Worm (Caenorhabditis elegans) whole organism, L3 larva: ENCODE measurements around the gene ifa-1.

ENCODE experiments used
- R02D3.7 ChIP-seq: fragments of 150-350 bp; optimal IDR thresholded peaks from 2 replicates; lab custom pipeline; 2014; ENCODE audit warnings: missing biosample characterization, missing genetic modification characterization
- ama-1 ChIP-seq: fragments of 150-350 bp; optimal IDR thresholded peaks from 2 replicates; lab custom pipeline; 2018
- ceh-28 ChIP-seq: fragments of 150-350 bp; optimal IDR thresholded peaks from 2 replicates; lab custom pipeline; 2014; ENCODE audit warnings: missing biosample characterization, missing genetic modification reagents, missing genetic modification characterization
- ceh-9 ChIP-seq: sonication (generic microtip); optimal IDR thresholded peaks from 2 replicates; lab custom pipeline; 2018; ENCODE audit warnings: missing biosample characterization, missing genetic modification characterization
- egl-5 ChIP-seq: fragments of 150-350 bp; optimal IDR thresholded peaks from 2 replicates; lab custom pipeline; 2017; ENCODE audit warnings: missing biosample characterization, missing genetic modification reagents, missing genetic modification characterization, inconsistent platforms
- elt-1 ChIP-seq: fragments of 150-350 bp; optimal IDR thresholded peaks from 2 replicates; lab custom pipeline; 2014; ENCODE audit warnings: missing biosample characterization, missing genetic modification characterization
- elt-2 ChIP-seq: sonication (generic microtip); optimal IDR thresholded peaks from 2 replicates; lab custom pipeline; 2016; ENCODE audit warnings: missing genetic modification reagents, mild to moderate bottlenecking, missing genetic modification characterization, missing compliant biosample characterization
- elt-3 ChIP-seq, 3 experiments: fragments of 150-350 bp in 1 of 3; sonication (generic microtip) in 2 of 3; optimal IDR thresholded peaks; 2 replicates in 2 of 3; 4 replicates in 1 of 3; lab custom pipeline; 2014 to 2017; ENCODE audit warnings: missing biosample characterization in 3 of 3, missing genetic modification characterization in 3 of 3
- fkh-10 ChIP-seq: sonication (generic microtip); optimal IDR thresholded peaks from 2 replicates; lab custom pipeline; 2017; ENCODE audit warnings: missing biosample characterization, missing genetic modification reagents, missing genetic modification characterization
- hmg-11 ChIP-seq: sonication (generic microtip); optimal IDR thresholded peaks from 2 replicates; lab custom pipeline; 2016; ENCODE audit warnings: missing genetic modification characterization, missing compliant biosample characterization
- jun-1 ChIP-seq: fragments of 150-350 bp; optimal IDR thresholded peaks from 2 replicates; lab custom pipeline; 2014; ENCODE audit warnings: missing biosample characterization, missing genetic modification reagents, missing genetic modification characterization
- lin-15B ChIP-seq: fragments of 150-350 bp; optimal IDR thresholded peaks from 2 replicates; lab custom pipeline; 2014; ENCODE audit warnings: missing biosample characterization, missing genetic modification characterization
- lin-39 ChIP-seq: fragments of 150-350 bp; optimal IDR thresholded peaks from 2 replicates; lab custom pipeline; 2018; ENCODE audit warnings: missing biosample characterization, missing genetic modification reagents, missing genetic modification characterization
- lsy-12 ChIP-seq: sonication (generic microtip); optimal IDR thresholded peaks from 2 replicates; lab custom pipeline; 2016; ENCODE audit warnings: mild to moderate bottlenecking, missing genetic modification characterization, missing compliant biosample characterization
- mdl-1 ChIP-seq: fragments of 150-350 bp; optimal IDR thresholded peaks from 2 replicates; lab custom pipeline; 2014; ENCODE audit warnings: missing biosample characterization, missing genetic modification characterization
- nfya-1 ChIP-seq: sonication (generic microtip); optimal IDR thresholded peaks from 2 replicates; lab custom pipeline; 2017; ENCODE audit warnings: missing genetic modification characterization, mild to moderate bottlenecking, missing compliant biosample characterization, antibody characterized with exemption, moderate library complexity; ENCODE audit not compliant: insufficient read depth
- nhr-11 ChIP-seq: fragments of 150-350 bp; optimal IDR thresholded peaks from 2 replicates; lab custom pipeline; 2014; ENCODE audit warnings: missing biosample characterization, missing genetic modification characterization
- nhr-12 ChIP-seq: fragments of 150-350 bp; optimal IDR thresholded peaks from 2 replicates; lab custom pipeline; 2014; ENCODE audit warnings: missing biosample characterization, missing genetic modification characterization
- nhr-23 ChIP-seq: fragments of 150-350 bp; optimal IDR thresholded peaks from 2 replicates; lab custom pipeline; 2014; ENCODE audit warnings: missing biosample characterization, missing genetic modification reagents, missing genetic modification characterization
- nhr-237 ChIP-seq: fragments of 150-350 bp; optimal IDR thresholded peaks from 2 replicates; lab custom pipeline; 2014; ENCODE audit warnings: missing biosample characterization, missing genetic modification characterization
- nhr-25 ChIP-seq: sonication (generic microtip); optimal IDR thresholded peaks from 2 replicates; lab custom pipeline; 2017; ENCODE audit warnings: missing biosample characterization, missing genetic modification characterization
- nhr-28 ChIP-seq: fragments of 150-350 bp; optimal IDR thresholded peaks from 2 replicates; lab custom pipeline; 2014; ENCODE audit warnings: missing biosample characterization, missing genetic modification characterization
- nhr-43 ChIP-seq: sonication (generic microtip); optimal IDR thresholded peaks from 2 replicates; lab custom pipeline; 2016; ENCODE audit warnings: mild to moderate bottlenecking, missing genetic modification characterization, missing compliant biosample characterization; ENCODE audit not compliant: poor library complexity, severe bottlenecking
- nhr-67 ChIP-seq: fragments of 150-350 bp; optimal IDR thresholded peaks from 2 replicates; lab custom pipeline; 2014; ENCODE audit warnings: missing biosample characterization, missing genetic modification characterization
- nhr-76 ChIP-seq: fragments of 150-350 bp; sonication (generic microtip); optimal IDR thresholded peaks from 5 replicates; lab custom pipeline; 2014; ENCODE audit warnings: missing biosample characterization, missing genetic modification characterization
- nhr-77 ChIP-seq: fragments of 150-350 bp; optimal IDR thresholded peaks from 2 replicates; lab custom pipeline; 2014; ENCODE audit warnings: missing biosample characterization, missing genetic modification characterization
- pha-4 ChIP-seq: fragments of 150-350 bp; optimal IDR thresholded peaks from 2 replicates; lab custom pipeline; 2014; ENCODE audit warnings: missing biosample characterization, missing genetic modification reagents, missing genetic modification characterization
- pqm-1 ChIP-seq: fragments of 150-350 bp; optimal IDR thresholded peaks from 2 replicates; lab custom pipeline; 2017; ENCODE audit warnings: missing biosample characterization, missing genetic modification characterization, inconsistent platforms
- sea-2 ChIP-seq: fragments of 150-350 bp; sonication (generic microtip); optimal IDR thresholded peaks from 4 replicates; lab custom pipeline; 2014; ENCODE audit warnings: missing biosample characterization, missing genetic modification reagents, missing genetic modification characterization
- skn-1 ChIP-seq: fragments of 150-350 bp; optimal IDR thresholded peaks from 2 replicates; lab custom pipeline; 2014; ENCODE audit warnings: missing biosample characterization, missing genetic modification characterization
- snpc-4 ChIP-seq: fragments of 150-350 bp; optimal IDR thresholded peaks from 2 replicates; lab custom pipeline; 2014; ENCODE audit warnings: missing biosample characterization, missing genetic modification characterization
- tbx-2 ChIP-seq: sonication (generic microtip); optimal IDR thresholded peaks from 2 replicates; lab custom pipeline; 2016; ENCODE audit warnings: mild to moderate bottlenecking, missing genetic modification characterization, missing compliant biosample characterization
- unc-39 ChIP-seq: sonication (generic microtip); optimal IDR thresholded peaks from 4 replicates; lab custom pipeline; 2017; ENCODE audit warnings: missing biosample characterization, missing genetic modification characterization
- unc-62 ChIP-seq: fragments of 150-350 bp; sonication (generic microtip); optimal IDR thresholded peaks from 4 replicates; lab custom pipeline; 2014; ENCODE audit warnings: missing biosample characterization, missing genetic modification reagents, missing genetic modification characterization
- ztf-11 ChIP-seq: fragments of 150-350 bp; optimal IDR thresholded peaks from 2 replicates; lab custom pipeline; 2014; ENCODE audit warnings: missing biosample characterization, missing genetic modification characterization

Gene ifa-1

DNA sequence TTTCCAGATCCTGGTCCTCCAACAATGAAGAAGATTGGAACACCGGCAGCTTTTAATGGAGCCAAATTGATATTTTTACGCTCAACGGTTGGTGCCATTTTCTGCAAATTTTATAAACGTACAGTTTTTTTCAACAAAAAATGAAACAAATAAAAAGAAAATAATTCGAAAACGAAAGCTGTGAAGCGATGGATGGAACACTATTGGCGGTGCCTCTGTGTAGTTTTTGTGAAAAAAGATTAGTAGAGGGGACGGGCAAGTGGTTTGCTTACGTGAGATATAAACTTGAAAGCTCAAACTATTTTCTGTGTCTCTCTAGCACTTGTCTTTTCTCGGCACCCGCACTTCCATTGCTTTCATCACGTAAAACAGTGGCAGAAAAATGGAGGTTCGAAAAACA lies 16.6 kb downstream of the ifa-1 start, which contains the start of gene F38B2.4:
F38B2.4 (minus strand) TSS at position 101 of the 400 bp plus-strand sequence.
- TF ChIP-seq nhr-25: no peak
- no peak for TF ChIP-seq lin-39 (tag; lab: Kevin White, UChicago)
- TF ChIP-seq nhr-12: no peak
- no peak for TF ChIP-seq skn-1 (tag; lab: Kevin White, UChicago)
- no peak for TF ChIP-seq sea-2
- no peak for TF ChIP-seq ceh-9

ce11 chrX:11289925-11290324 lies 18.9 kb downstream of the ifa-1 start:
- TF ChIP-seq jun-1 (tag; lab: Kevin White, UChicago) (peak; percentile 6), elt-2 (tag; lab: Kevin White, UChicago) (peak; percentile 86), unc-62 (GFP tag; lab: Kevin White, UChicago) (no peak), pqm-1 (tag; lab: Kevin White, UChicago) (peak; percentile 59)

ce11 chrX:11290528-11290927 lies 19.5 kb downstream of the ifa-1 start:
- TF ChIP-seq unc-39 (tag; lab: Kevin White, UChicago): no peak
- TF ChIP-seq R02D3.7 (tag; lab: Kevin White, UChicago): no peak
- TF ChIP-seq lsy-12 (tag; lab: Kevin White, UChicago): no peak
- no peak for TF ChIP-seq mdl-1
- no peak for TF ChIP-seq nhr-237 (tag; lab: Kevin White, UChicago)
- no peak for TF ChIP-seq nhr-76 (tag; lab: Kevin White, UChicago)
- no peak for TF ChIP-seq ztf-11 (tag; lab: Kevin White, UChicago)

DNA sequence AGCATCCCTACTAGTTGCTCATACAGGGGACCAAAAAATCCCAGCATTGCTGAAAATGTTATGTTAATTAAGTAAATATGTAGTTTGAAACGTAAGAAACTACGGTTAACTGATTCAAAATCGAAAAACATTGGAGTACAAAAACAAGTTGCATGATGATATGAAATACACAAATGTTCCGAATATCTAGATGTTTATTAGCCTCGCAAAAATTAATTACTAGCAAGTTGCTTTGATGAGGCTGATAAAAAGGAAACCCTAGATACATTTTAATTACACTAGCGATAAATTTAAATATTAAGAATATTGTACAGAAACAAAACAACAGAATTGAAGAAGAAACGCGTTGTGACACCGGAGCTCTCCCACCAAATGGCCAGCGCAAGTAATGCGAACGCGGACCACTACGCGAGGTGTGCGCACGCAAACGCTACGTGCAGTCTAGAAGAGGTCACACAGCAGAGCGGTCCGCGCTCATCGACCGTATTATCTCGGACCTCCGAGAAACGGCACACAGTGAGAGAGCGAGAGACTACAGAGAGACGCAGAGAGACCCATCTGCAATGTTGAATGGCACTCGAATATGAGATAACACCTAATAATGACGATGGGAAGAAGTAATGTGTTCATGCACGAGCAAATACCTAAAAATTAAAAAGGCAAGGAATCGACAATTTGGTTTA lies 25.8 kb downstream of the ifa-1 start, which contains the start of gene inx-2:
inx-2 (minus strand) TSS at position 51 of the 683 bp plus-strand sequence.
- no peak for TF ChIP-seq nhr-77 (tag; lab: Kevin White, UChicago)
- TF ChIP-seq lin-15B (tag; lab: Kevin White, UChicago): no peak
- no peak for TF ChIP-seq jun-1 (tag; lab: Kevin White, UChicago)
- TF ChIP-seq ceh-9: no peak

ce11 chrX:11299642-11300307 lies 28.8 kb downstream of the ifa-1 start, which contains the start of the genes snrp-40.1 and F08G12.3:
TSS of gene snrp-40.1 (minus strand) at chrX:11299784.
TSS of gene F08G12.3 (plus strand) at chrX:11300257.
- peak; percentile 91 for TF ChIP-seq hmg-11 (tag; lab: Kevin White, UChicago)
- TF ChIP-seq pqm-1 (tag; lab: Kevin White, UChicago): peak; percentile 71
- TF ChIP-seq lin-39 (tag; lab: Kevin White, UChicago): peak; percentile 89
- peak; percentile 36 for TF ChIP-seq mdl-1
- TF ChIP-seq nhr-76 (tag; lab: Kevin White, UChicago): no peak
- TF ChIP-seq nhr-67 (tag; lab: Kevin White, UChicago): no peak
- TF ChIP-seq pha-4: peak; percentile 93
- TF ChIP-seq egl-5 (tag; lab: Kevin White, UChicago): peak; percentile 72
- no peak for TF ChIP-seq ama-1 (lab: Kevin White, UChicago)
- TF ChIP-seq lin-15B (tag; lab: Kevin White, UChicago): peak; percentile 77
- TF ChIP-seq fkh-10 (GFP tag; lab: Kevin White, UChicago): peak; percentile 12
- TF ChIP-seq nhr-25: peak; percentile 89
- TF ChIP-seq nhr-12: no peak
- no peak for TF ChIP-seq R02D3.7 (tag; lab: Kevin White, UChicago)
- peak; percentile 45 for TF ChIP-seq skn-1 (tag; lab: Kevin White, UChicago)
- peak; percentile 68 for TF ChIP-seq nhr-23
- TF ChIP-seq tbx-2 (tag; lab: Kevin White, UChicago): peak; percentile 57
- TF ChIP-seq nhr-43 (tag; lab: Kevin White, UChicago): peak; percentile 40
- peak; percentile 28 for TF ChIP-seq ceh-28 (tag; lab: Kevin White, UChicago)
- no peak for TF ChIP-seq nhr-11 (tag; lab: Kevin White, UChicago)
- TF ChIP-seq snpc-4: peak; percentile 89
- TF ChIP-seq unc-39 (tag; lab: Kevin White, UChicago): no peak
- peak in 1 of 3 experiments; percentile 7 for TF ChIP-seq elt-3 (tag; optimal IDR thresholded peaks at IDR 0.05; lab: Kevin White, UChicago)
- TF ChIP-seq elt-2 (tag; lab: Kevin White, UChicago): peak; percentile 81
- peak; percentile 36 for TF ChIP-seq elt-1
- peak; percentile 72 for TF ChIP-seq jun-1 (tag; lab: Kevin White, UChicago)
- TF ChIP-seq lsy-12 (tag; lab: Kevin White, UChicago): peak; percentile 34
- TF ChIP-seq nhr-28: no peak
- TF ChIP-seq ceh-9: no peak
- peak; percentile 87 for TF ChIP-seq nfya-1 (tag; lab: Kevin White, UChicago)
- TF ChIP-seq, all 47 proteins: peak for 21
